Worm (Caenorhabditis elegans) whole organism, young adult: Measurements from ENCODE around the gene EEED8.2.
A peak's percentile ranks its signal among the peaks of the same experiment; 100 is the strongest.

Experiments used
- B0336.3 ChIP-seq: fragments of 200-800 bp; sonication (Bioruptor generic); IDR thresholded peaks from 2 replicates; pipeline ENCODE4 v1.3.6; 2022; ENCODE audit warnings: missing genetic modification characterization, missing compliant biosample characterization
- F49E8.2 ChIP-seq: sonication (generic microtip); optimal IDR thresholded peaks from 3 replicates; lab custom pipeline; 2017; ENCODE audit warnings: missing genetic modification characterization, mild to moderate bottlenecking, missing compliant biosample characterization, antibody characterized with exemption, moderate library complexity; ENCODE audit not compliant: insufficient read depth
- F52B5.7 ChIP-seq: sonication (generic microtip); optimal IDR thresholded peaks from 2 replicates; lab custom pipeline; 2016; ENCODE audit warnings: mild to moderate bottlenecking, missing genetic modification characterization, missing compliant biosample characterization
- F55B11.4 ChIP-seq: sonication (generic microtip); optimal IDR thresholded peaks from 2 replicates; lab custom pipeline; 2016; ENCODE audit warnings: missing compliant biosample characterization, missing genetic modification characterization, borderline replicate concordance; ENCODE audit not compliant: insufficient read depth
- F57A8.1 ChIP-seq: fragments of 200-800 bp; sonication (Bioruptor generic); optimal IDR thresholded peaks from 2 replicates; lab custom pipeline; 2018; ENCODE audit warnings: mild to moderate bottlenecking, missing genetic modification characterization, moderate library complexity, missing compliant biosample characterization
- Y67H2A.10 ChIP-seq: fragments of 200-800 bp; sonication (Bioruptor generic); conservative IDR thresholded peaks from 2 replicates; pipeline ENCODE4 v1.3.6; 2022; ENCODE audit warnings: missing genetic modification reagents, missing genetic modification characterization, missing compliant biosample characterization
- Y95B8A.8 ChIP-seq: fragments of 200-800 bp; sonication (Bioruptor generic); IDR thresholded peaks from 2 replicates; pipeline ENCODE4 v1.3.6; 2022; ENCODE audit warnings: missing genetic modification reagents, missing genetic modification characterization, missing compliant biosample characterization
- ama-1 ChIP-seq, 3 experiments: fragments of 150-350 bp in 1 of 3; sonication (generic microtip) in 2 of 3; optimal IDR thresholded peaks; 2 replicates each; lab custom pipeline; 2014 to 2018; ENCODE audit warnings: missing biosample characterization in 2 of 3, missing genetic modification characterization in 2 of 3, missing genetic modification reagents in 2 of 3
- aptf-2 ChIP-seq: fragments of 200-800 bp; sonication (Bioruptor generic); conservative IDR thresholded peaks from 2 replicates; pipeline ENCODE4 v1.3.6; 2022; ENCODE audit warnings: missing genetic modification reagents, missing genetic modification characterization, missing compliant biosample characterization
- atf-7 ChIP-seq: sonication (generic microtip); optimal IDR thresholded peaks from 2 replicates; lab custom pipeline; 2017; ENCODE audit warnings: mild to moderate bottlenecking, missing genetic modification characterization, missing compliant biosample characterization
- attf-5 ChIP-seq: fragments of 200-800 bp; sonication (Bioruptor generic); optimal IDR thresholded peaks from 2 replicates; lab custom pipeline; 2018; ENCODE audit warnings: mild to moderate bottlenecking, missing genetic modification characterization, missing compliant biosample characterization
- ccch-3 ChIP-seq: fragments of 200-800 bp; sonication (Bioruptor generic); optimal IDR thresholded peaks from 2 replicates; lab custom pipeline; 2018; ENCODE audit warnings: mild to moderate bottlenecking, missing genetic modification characterization, missing compliant biosample characterization
- ceh-27 ChIP-seq: fragments of 200-800 bp; sonication (Bioruptor generic); optimal IDR thresholded peaks from 2 replicates; lab custom pipeline; 2018; ENCODE audit warnings: mild to moderate bottlenecking, missing genetic modification characterization, moderate library complexity, missing compliant biosample characterization
- ceh-40 ChIP-seq: fragments of 200-800 bp; sonication (Bioruptor generic); IDR thresholded peaks from 2 replicates; pipeline ENCODE4 v1.3.6; 2022; ENCODE audit warnings: missing genetic modification characterization, missing compliant biosample characterization
- ceh-79 ChIP-seq: sonication (generic microtip); optimal IDR thresholded peaks from 2 replicates; lab custom pipeline; 2017; ENCODE audit warnings: mild to moderate bottlenecking, missing genetic modification characterization, missing compliant biosample characterization
- die-1 ChIP-seq: sonication (generic microtip); optimal IDR thresholded peaks from 2 replicates; lab custom pipeline; 2016; ENCODE audit warnings: missing genotype, mild to moderate bottlenecking, missing genetic modification characterization, missing compliant biosample characterization
- dpl-1 ChIP-seq: fragments of 150-350 bp; optimal IDR thresholded peaks from 2 replicates; lab custom pipeline; 2014; ENCODE audit warnings: missing biosample characterization, missing genetic modification reagents, missing genetic modification characterization
- efl-1 ChIP-seq: fragments of 150-350 bp; optimal IDR thresholded peaks from 2 replicates; lab custom pipeline; 2014; ENCODE audit warnings: missing biosample characterization, missing genetic modification reagents, missing genetic modification characterization
- gei-17 ChIP-seq: fragments of 200-800 bp; sonication (Bioruptor generic); optimal IDR thresholded peaks from 2 replicates; lab custom pipeline; 2018; ENCODE audit warnings: mild to moderate bottlenecking, missing genetic modification characterization, missing compliant biosample characterization
- hlh-12 ChIP-seq: sonication (generic microtip); optimal IDR thresholded peaks from 2 replicates; lab custom pipeline; 2016; ENCODE audit warnings: missing genetic modification characterization, missing compliant biosample characterization
- hlh-26 ChIP-seq: fragments of 200-800 bp; sonication (Bioruptor generic); conservative IDR thresholded peaks from 2 replicates; pipeline ENCODE4 v1.3.6; 2022; ENCODE audit warnings: missing genetic modification reagents, missing genetic modification characterization, missing compliant biosample characterization
- hmg-1.2 ChIP-seq: fragments of 200-800 bp; sonication (Bioruptor generic); IDR thresholded peaks from 2 replicates; pipeline ENCODE4 v1.3.6; 2022; ENCODE audit warnings: missing genetic modification reagents, missing genetic modification characterization, missing compliant biosample characterization
- hrde-1 ChIP-seq: sonication (generic microtip); optimal IDR thresholded peaks from 2 replicates; lab custom pipeline; 2016; ENCODE audit warnings: missing genetic modification characterization, mild to moderate bottlenecking, missing compliant biosample characterization, moderate library complexity, missing genotype, missing genetic modification reagents, borderline replicate concordance
- lag-1 ChIP-seq: fragments of 200-800 bp; sonication (Bioruptor generic); IDR thresholded peaks from 2 replicates; pipeline ENCODE4 v1.3.6; 2022; ENCODE audit warnings: missing genetic modification reagents, missing genetic modification characterization, missing compliant biosample characterization
- let-607 ChIP-seq, 2 experiments: fragments of 200-800 bp in 1 of 2; sonication (Bioruptor generic) in 1 of 2; sonication (generic microtip) in 1 of 2; optimal IDR thresholded peaks; 2 replicates each; lab custom pipeline; 2016 to 2018; ENCODE audit warnings: mild to moderate bottlenecking in 2 of 2, missing compliant biosample characterization in 2 of 2, missing genetic modification characterization in 2 of 2, moderate library complexity in 2 of 2, missing genotype in 1 of 2
- lir-1 ChIP-seq: fragments of 200-800 bp; sonication (Bioruptor generic); conservative IDR thresholded peaks from 2 replicates; pipeline ENCODE4 v1.3.6; 2022; ENCODE audit warnings: missing genetic modification reagents, missing genetic modification characterization, missing compliant biosample characterization
- lsy-27 ChIP-seq: sonication (generic microtip); optimal IDR thresholded peaks from 2 replicates; lab custom pipeline; 2017; ENCODE audit warnings: missing genetic modification characterization, mild to moderate bottlenecking, missing compliant biosample characterization, antibody characterized with exemption, missing genotype, borderline replicate concordance; ENCODE audit not compliant: insufficient read depth
- madf-8 ChIP-seq: fragments of 200-800 bp; sonication (Bioruptor generic); conservative IDR thresholded peaks from 2 replicates; pipeline ENCODE4 v1.3.6; 2022; ENCODE audit warnings: missing genetic modification reagents, missing genetic modification characterization, missing compliant biosample characterization
- nhr-179 ChIP-seq: sonication (generic microtip); optimal IDR thresholded peaks from 2 replicates; lab custom pipeline; 2016; ENCODE audit warnings: mild to moderate bottlenecking, missing genetic modification characterization, missing compliant biosample characterization
- nhr-27 ChIP-seq: fragments of 200-800 bp; sonication (Bioruptor generic); optimal IDR thresholded peaks from 2 replicates; lab custom pipeline; 2018; ENCODE audit warnings: mild to moderate bottlenecking, missing genetic modification characterization, moderate library complexity, missing compliant biosample characterization
- pha-4 ChIP-seq: fragments of 150-350 bp; sonication (generic microtip); optimal IDR thresholded peaks from 2 replicates; lab custom pipeline; 2014; ENCODE audit warnings: missing biosample characterization, missing genetic modification reagents, missing genetic modification characterization
- rcor-1 ChIP-seq: fragments of 200-800 bp; sonication (Bioruptor generic); IDR thresholded peaks from 2 replicates; pipeline ENCODE4 v1.3.6; 2022; ENCODE audit warnings: missing genetic modification reagents, missing genetic modification characterization, missing compliant biosample characterization
- rec-8 ChIP-seq, 2 experiments: sonication (generic microtip); optimal IDR thresholded peaks; 2 replicates each; lab custom pipeline; 2016; ENCODE audit warnings: mild to moderate bottlenecking in 2 of 2, missing genetic modification characterization in 2 of 2, missing genetic modification reagents in 2 of 2, missing genotype in 2 of 2, missing biosample characterization in 1 of 2, missing compliant biosample characterization in 1 of 2, moderate library complexity in 1 of 2
- sea-2 ChIP-seq: fragments of 200-800 bp; sonication (Bioruptor generic); IDR thresholded peaks from 2 replicates; pipeline ENCODE4 v1.3.6; 2022; ENCODE audit warnings: missing genetic modification characterization, missing compliant biosample characterization
- snpc-4 ChIP-seq, 5 experiments: fragments of 150-350 bp in 1 of 5; sonication (generic microtip) in 4 of 5; optimal IDR thresholded peaks; 2 replicates each; lab custom pipeline; 2014 to 2018; ENCODE audit warnings: missing genetic modification characterization in 5 of 5, missing biosample characterization in 3 of 5, antibody characterized with exemption in 2 of 5, mild to moderate bottlenecking in 2 of 5, missing compliant biosample characterization in 2 of 5, missing genotype in 2 of 5, moderate library complexity in 2 of 5, missing genetic modification reagents in 1 of 5
- somi-1 ChIP-seq: fragments of 200-800 bp; sonication (Bioruptor generic); optimal IDR thresholded peaks from 2 replicates; lab custom pipeline; 2018; ENCODE audit warnings: mild to moderate bottlenecking, missing genetic modification characterization, missing compliant biosample characterization
- tbp1 ChIP-seq: fragments of 200-800 bp; sonication (Bioruptor generic); optimal IDR thresholded peaks from 2 replicates; lab custom pipeline; 2018; ENCODE audit warnings: mild to moderate bottlenecking, missing genetic modification characterization, missing compliant biosample characterization
- unc-130 ChIP-seq: sonication (generic microtip); optimal IDR thresholded peaks from 2 replicates; lab custom pipeline; 2016; ENCODE audit warnings: missing genetic modification reagents, missing genetic modification characterization, missing compliant biosample characterization
- xnd-1 ChIP-seq: sonication (generic microtip); optimal IDR thresholded peaks from 2 replicates; lab custom pipeline; 2016; ENCODE audit warnings: missing genotype, missing genetic modification reagents, missing genetic modification characterization, missing compliant biosample characterization
- zfh-2 ChIP-seq: fragments of 200-800 bp; sonication (Bioruptor generic); conservative IDR thresholded peaks from 2 replicates; pipeline ENCODE4 v1.3.6; 2022; ENCODE audit warnings: missing genetic modification reagents, missing genetic modification characterization, missing compliant biosample characterization
- ztf-25 ChIP-seq: fragments of 200-800 bp; sonication (Bioruptor generic); IDR thresholded peaks from 2 replicates; pipeline ENCODE4 v1.3.6; 2022; ENCODE audit warnings: missing genetic modification reagents, missing genetic modification characterization, missing compliant biosample characterization
- ztf-6 ChIP-seq: fragments of 200-800 bp; sonication (Bioruptor generic); IDR thresholded peaks from 2 replicates; pipeline ENCODE4 v1.3.6; 2022; ENCODE audit warnings: missing genetic modification reagents, missing genetic modification characterization, missing compliant biosample characterization

The EEED8.2 gene

DNA sequence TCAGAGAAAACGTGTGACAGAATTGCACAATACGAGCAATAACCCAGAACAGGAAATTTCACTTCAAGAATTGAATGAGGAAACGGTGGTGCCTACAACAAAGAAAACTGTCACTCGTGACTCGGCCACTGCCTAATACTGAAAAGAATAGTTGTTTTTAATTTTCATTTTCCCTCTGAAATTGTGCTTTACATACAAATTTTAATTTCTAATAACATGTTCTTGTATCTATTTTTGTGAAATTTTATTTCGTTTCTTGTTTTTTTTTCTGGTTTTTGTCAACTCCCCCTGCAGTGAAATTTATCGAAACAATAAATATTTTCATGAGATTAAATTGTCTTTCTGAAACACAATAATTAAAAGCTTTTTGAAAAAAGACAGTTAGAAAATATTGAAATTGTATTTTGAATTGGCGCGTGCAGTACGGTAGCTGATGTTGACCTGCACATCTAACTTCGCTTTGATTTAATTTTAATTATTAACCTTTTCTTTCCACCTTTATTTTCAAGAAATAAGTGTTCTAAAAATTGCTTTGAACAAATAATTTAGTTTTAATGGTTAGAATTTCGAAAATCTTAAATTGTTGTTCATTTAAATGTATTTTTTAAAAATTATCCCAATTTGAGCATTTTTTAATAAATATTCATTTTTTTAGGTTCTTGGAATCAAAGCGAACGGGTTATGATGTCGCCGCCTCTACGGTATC is 39.3 kb downstream of the EEED8.2 start, which contains the start of gene daz-1 (continued):
- no peak for TF ChIP-seq F57A8.1 (GFP tag; lab: Kevin White, UChicago)
- no peak for TF ChIP-seq ceh-79 (tag; lab: Kevin White, UChicago)
- no peak for TF ChIP-seq sea-2 (GFP tag; lab: Robert Waterston, UW)
- TF ChIP-seq efl-1 = peak; percentile 95
- no peak for TF ChIP-seq ztf-25 (GFP tag; lab: Robert Waterston, UW)
- TF ChIP-seq hlh-26 (GFP tag; lab: Robert Waterston, UW) = no peak
- no peak for TF ChIP-seq aptf-2 (GFP tag; lab: Robert Waterston, UW)
- peak; percentile 40 for TF ChIP-seq F49E8.2 (tag; lab: Kevin White, UChicago)
- TF ChIP-seq ceh-40 (GFP tag; lab: Robert Waterston, UW) = no peak
- no peak for TF ChIP-seq ztf-6 (GFP tag; lab: Robert Waterston, UW)
- no peak for TF ChIP-seq atf-7
- TF ChIP-seq F52B5.7 (tag; lab: Kevin White, UChicago) = no peak
- no peak for TF ChIP-seq pha-4 (tag; lab: Kevin White, UChicago)
- no peak for TF ChIP-seq lsy-27 (tag; lab: Kevin White, UChicago)
- peak; percentile 46; the same call in 1 of the 2 replicates for TF ChIP-seq rcor-1 (GFP tag; lab: Robert Waterston, UW)
- no peak for TF ChIP-seq Y67H2A.10 (GFP tag; lab: Robert Waterston, UW)
- no peak for TF ChIP-seq unc-130
- no peak for TF ChIP-seq gei-17 (GFP tag; lab: Kevin White, UChicago)
- no peak for TF ChIP-seq rec-8 (tag; optimal IDR thresholded peaks at IDR 0.05; lab: Kevin White, UChicago)
- TF ChIP-seq xnd-1 = peak; percentile 68
- TF ChIP-seq zfh-2 = no peak
- no peak for TF ChIP-seq hlh-12 (tag; lab: Kevin White, UChicago)
- peak; percentile 68 for TF ChIP-seq madf-8 (GFP tag; lab: Robert Waterston, UW)
- TF ChIP-seq B0336.3 (GFP tag; lab: Robert Waterston, UW) = no peak
- no peak for TF ChIP-seq attf-5 (GFP tag; lab: Kevin White, UChicago)
- TF ChIP-seq Y95B8A.8 (GFP tag; lab: Robert Waterston, UW) = no peak
- TF ChIP-seq somi-1 (GFP tag; lab: Kevin White, UChicago) = no peak
- no peak for TF ChIP-seq ama-1 (optimal IDR thresholded peaks at IDR 0.05; lab: Kevin White, UChicago)
- TF ChIP-seq ama-1 (GFP tag; optimal IDR thresholded peaks at IDR 0.05; lab: Kevin White, UChicago) = no peak
- peak; percentile 81 for TF ChIP-seq dpl-1 (GFP tag; lab: Kevin White, UChicago)
- TF ChIP-seq lag-1 (GFP tag; lab: Robert Waterston, UW) = no peak
- TF ChIP-seq die-1 (tag; lab: Kevin White, UChicago) = no peak
- TF ChIP-seq tbp1 (GFP tag; lab: Kevin White, UChicago) = no peak
- no peak for TF ChIP-seq nhr-27 (tag; lab: Kevin White, UChicago)
- TF ChIP-seq nhr-179 (tag; lab: Kevin White, UChicago) = no peak
- TF ChIP-seq hrde-1 (tag; lab: Kevin White, UChicago) = no peak
- no peak for TF ChIP-seq lir-1 (GFP tag; lab: Robert Waterston, UW)
- TF ChIP-seq let-607 (tag; optimal IDR thresholded peaks at IDR 0.05; lab: Kevin White, UChicago) = no peak
- no peak for TF ChIP-seq F55B11.4 (tag; lab: Kevin White, UChicago)
- no peak for TF ChIP-seq ccch-3 (GFP tag; lab: Kevin White, UChicago)
- TF ChIP-seq ceh-27 (GFP tag; lab: Kevin White, UChicago) = no peak
- no peak for TF ChIP-seq hmg-1.2 (GFP tag; lab: Robert Waterston, UW)
- no peak for TF ChIP-seq snpc-4 (GFP tag; optimal IDR thresholded peaks at IDR 0.05; lab: Kevin White, UChicago)
- TF ChIP-seq snpc-4 (tag; optimal IDR thresholded peaks at IDR 0.05; lab: Kevin White, UChicago) = no peak
